Worm (Caenorhabditis elegans) whole organism, midembryonic: ENCODE results near the gene kdp-1.

Experiments used
- T22C8.4 ChIP-seq: fragments of 200-800 bp; sonication (Bioruptor generic); IDR thresholded peaks from 2 replicates; pipeline ENCODE4 v1.3.6; 2022; ENCODE audit warnings: missing genetic modification characterization, missing compliant biosample characterization
- cog-1 ChIP-seq: sonication (generic microtip); optimal IDR thresholded peaks from 2 replicates; lab custom pipeline; 2016; ENCODE audit warnings: missing genetic modification characterization, missing compliant biosample characterization
- flt-1 ChIP-seq: fragments of 200-800 bp; sonication (Bioruptor generic); IDR thresholded peaks from 2 replicates; pipeline ENCODE4 v1.3.6; 2022; ENCODE audit warnings: missing genetic modification characterization, missing compliant biosample characterization
- klf-2 ChIP-seq: fragments of 200-800 bp; sonication (Bioruptor generic); conservative IDR thresholded peaks from 2 replicates; pipeline ENCODE4 v1.3.6; 2022; ENCODE audit warnings: missing genetic modification reagents, missing genetic modification characterization, missing compliant biosample characterization
- med-1 ChIP-seq: sonication (generic microtip); optimal IDR thresholded peaks from 2 replicates; lab custom pipeline; 2017; ENCODE audit warnings: missing genetic modification characterization, mild to moderate bottlenecking, missing compliant biosample characterization, antibody characterized with exemption, missing genetic modification reagents; ENCODE audit not compliant: insufficient read depth
- ref-1 ChIP-seq: fragments of 200-800 bp; sonication (Bioruptor generic); conservative IDR thresholded peaks from 2 replicates; pipeline ENCODE4 v1.3.6; 2022; ENCODE audit warnings: missing genetic modification reagents, missing genetic modification characterization, missing compliant biosample characterization
- ztf-23 ChIP-seq: fragments of 200-800 bp; sonication (Bioruptor generic); IDR thresholded peaks from 2 replicates; pipeline ENCODE4 v1.3.6; 2022; ENCODE audit warnings: missing genetic modification reagents, missing genetic modification characterization, missing compliant biosample characterization

DNA sequence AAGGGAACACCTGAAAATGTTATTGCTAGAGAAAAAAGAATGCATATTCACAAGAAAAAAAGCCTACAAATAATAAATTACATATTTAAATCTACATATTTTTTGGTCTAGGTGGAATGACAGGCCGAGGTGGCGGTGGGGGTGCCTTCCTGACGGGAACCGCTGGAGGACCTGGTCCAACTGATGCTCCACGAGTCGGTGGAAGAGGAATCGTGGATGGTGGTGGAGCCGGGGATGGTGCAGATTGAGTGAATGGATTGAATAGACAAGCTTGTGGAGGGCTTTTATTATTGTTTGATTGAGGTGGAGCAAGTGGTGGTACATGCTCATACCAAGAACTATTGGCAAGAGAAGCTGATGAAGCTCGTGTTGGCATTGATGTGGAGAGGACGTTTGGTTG, 38.2 kb upstream of the kdp-1 start:
- TF ChIP-seq klf-2 = no peak
- no peak for TF ChIP-seq flt-1 (GFP tag; lab: Robert Waterston, UW)
- no peak for TF ChIP-seq T22C8.4 (GFP tag; lab: Robert Waterston, UW)
- no peak for TF ChIP-seq med-1 (GFP tag; lab: Kevin White, UChicago)
- TF ChIP-seq ztf-23 (GFP tag; lab: Robert Waterston, UW) = no peak
- TF ChIP-seq cog-1 (tag; lab: Kevin White, UChicago) = no peak
- no peak for TF ChIP-seq ref-1 (GFP tag; lab: Robert Waterston, UW)
